Fruit fly (Drosophila melanogaster) whole organism, embryonic: ENCODE measurements around the gene GstD10.

Experiments used
- BtbVII ChIP-seq: fragments of 200-800 bp; sonication (Bioruptor generic); optimal IDR thresholded peaks from 3 replicates; lab custom pipeline; 2017; ENCODE audit warnings: missing biosample characterization, mild to moderate bottlenecking, missing genetic modification characterization
- C15 ChIP-seq: fragments of 200-800 bp; sonication (Bioruptor generic); IDR thresholded peaks from 3 replicates; pipeline ENCODE4 v1.3.6; 2022; ENCODE audit warnings: missing biosample characterization, missing genetic modification characterization
- CG10321 ChIP-seq: fragments of 200-800 bp; sonication (Bioruptor generic); IDR thresholded peaks from 2 replicates; pipeline ENCODE4 v1.3.6; 2022; ENCODE audit warnings: missing biosample characterization, missing genetic modification characterization
- CG10543 ChIP-seq: fragments of 200-800 bp; sonication (Bioruptor generic); optimal IDR thresholded peaks from 3 replicates; lab custom pipeline; 2017; ENCODE audit warnings: missing biosample characterization, mild to moderate bottlenecking, missing genetic modification characterization, moderate library complexity
- CG11247 ChIP-seq: fragments of 200-800 bp; sonication (Bioruptor generic); IDR thresholded peaks from 2 replicates; pipeline ENCODE4 v1.3.6; 2022; ENCODE audit warnings: missing biosample characterization, missing genetic modification characterization
- CG12104 ChIP-seq: fragments of 200-800 bp; sonication (Bioruptor generic); optimal IDR thresholded peaks from 3 replicates; lab custom pipeline; 2016; ENCODE audit warnings: missing biosample characterization, missing genetic modification characterization
- CG12769 ChIP-seq: fragments of 200-800 bp; sonication (Bioruptor generic); optimal IDR thresholded peaks from 2 replicates; lab custom pipeline; 2019; ENCODE audit warnings: missing biosample characterization, mild to moderate bottlenecking, missing genetic modification characterization, moderate library complexity
- CG13624 ChIP-seq: fragments of 200-800 bp; sonication (Bioruptor generic); optimal IDR thresholded peaks from 2 replicates; lab custom pipeline; 2016; ENCODE audit warnings: missing biosample characterization, missing genetic modification characterization
- CG13894 ChIP-seq: fragments of 200-800 bp; sonication (Bioruptor generic); optimal IDR thresholded peaks from 3 replicates; lab custom pipeline; 2018; ENCODE audit warnings: missing biosample characterization, mild to moderate bottlenecking, missing genetic modification characterization, moderate library complexity
- CG2678 ChIP-seq: fragments of 200-800 bp; sonication (Bioruptor generic); optimal IDR thresholded peaks from 3 replicates; lab custom pipeline; 2019; ENCODE audit warnings: missing biosample characterization, mild to moderate bottlenecking, missing genetic modification characterization, moderate library complexity
- CG2889 ChIP-seq: fragments of 200-800 bp; sonication (Bioruptor generic); IDR thresholded peaks from 3 replicates; pipeline ENCODE4 v1.3.6; 2022; ENCODE audit warnings: missing biosample characterization, missing genetic modification characterization
- CG31365 ChIP-seq: fragments of 200-800 bp; sonication (Bioruptor generic); optimal IDR thresholded peaks from 2 replicates; lab custom pipeline; 2018; ENCODE audit warnings: missing biosample characterization, mild to moderate bottlenecking, missing genetic modification characterization
- CG42726 ChIP-seq: fragments of 200-800 bp; sonication (Bioruptor generic); IDR thresholded peaks from 2 replicates; pipeline ENCODE4 v1.3.6; 2022; ENCODE audit warnings: missing biosample characterization, missing genetic modification characterization; ENCODE audit not compliant: partially characterized antibody
- CG4282 ChIP-seq: fragments of 200-800 bp; sonication (Bioruptor generic); optimal IDR thresholded peaks from 2 replicates; lab custom pipeline; 2016; ENCODE audit warnings: missing biosample characterization, missing genetic modification characterization
- CG43689 ChIP-seq: fragments of 200-800 bp; sonication (Bioruptor generic); IDR thresholded peaks from 2 replicates; pipeline ENCODE4 v1.3.6; 2022; ENCODE audit warnings: missing biosample characterization, missing genetic modification characterization
- CG4854 ChIP-seq: fragments of 200-800 bp; sonication (Bioruptor generic); optimal IDR thresholded peaks from 2 replicates; lab custom pipeline; 2016; ENCODE audit warnings: missing biosample characterization, missing genetic modification characterization, inconsistent platforms
- CG5180 ChIP-seq: fragments of 200-800 bp; sonication (Bioruptor generic); optimal IDR thresholded peaks from 3 replicates; lab custom pipeline; 2017; ENCODE audit warnings: missing biosample characterization, missing genetic modification characterization, mild to moderate bottlenecking, moderate library complexity, missing genetic modification reagents
- CG7271 ChIP-seq: fragments of 200-800 bp; sonication (Bioruptor generic); optimal IDR thresholded peaks from 2 replicates; lab custom pipeline; 2018; ENCODE audit warnings: missing biosample characterization, mild to moderate bottlenecking, missing genetic modification characterization, moderate library complexity
- CG7963 ChIP-seq: fragments of 200-800 bp; sonication (Bioruptor generic); IDR thresholded peaks from 3 replicates; pipeline ENCODE4 v1.3.6; 2022; ENCODE audit warnings: missing biosample characterization, missing genetic modification characterization; ENCODE audit not compliant: partially characterized antibody
- CG9727 ChIP-seq: fragments of 200-800 bp; sonication (Bioruptor generic); optimal IDR thresholded peaks from 3 replicates; lab custom pipeline; 2017; ENCODE audit warnings: missing biosample characterization, mild to moderate bottlenecking, missing genetic modification characterization
- CG9797 ChIP-seq: fragments of 200-800 bp; sonication (Bioruptor generic); optimal IDR thresholded peaks from 3 replicates; lab custom pipeline; 2018; ENCODE audit warnings: missing biosample characterization, mild to moderate bottlenecking, missing genetic modification characterization
- CkIIα-i1 ChIP-seq: fragments of 200-800 bp; sonication (Bioruptor generic); IDR thresholded peaks from 2 replicates; pipeline ENCODE4 v1.3.6; 2022; ENCODE audit warnings: missing biosample characterization, missing genetic modification characterization
- Dip2 ChIP-seq: fragments of 200-800 bp; sonication (Bioruptor generic); IDR thresholded peaks from 2 replicates; pipeline ENCODE4 v1.3.6; 2022; ENCODE audit warnings: missing biosample characterization, missing genetic modification characterization
- Dip3 ChIP-seq: fragments of 200-800 bp; sonication (Bioruptor generic); optimal IDR thresholded peaks from 3 replicates; lab custom pipeline; 2016; ENCODE audit warnings: missing biosample characterization, missing genetic modification characterization
- Dref ChIP-seq: fragments of 200-800 bp; sonication (Bioruptor generic); IDR thresholded peaks from 2 replicates; pipeline ENCODE4 v1.3.6; 2022; ENCODE audit warnings: missing biosample characterization, missing genetic modification characterization
- E2f1 ChIP-seq: fragments of 200-800 bp; sonication (Bioruptor generic); IDR thresholded peaks from 2 replicates; pipeline ENCODE4 v1.3.6; 2022; ENCODE audit warnings: missing biosample characterization, missing genetic modification characterization
- Ets65A ChIP-seq: fragments of 200-800 bp; sonication (Bioruptor generic); peaks from one replicate; lab custom pipeline; 2016; ENCODE audit warnings: missing biosample characterization, missing genetic modification characterization
- HHEX ChIP-seq: fragments of 200-800 bp; sonication (Bioruptor generic); optimal IDR thresholded peaks from 3 replicates; lab custom pipeline; 2017; ENCODE audit warnings: missing biosample characterization, mild to moderate bottlenecking, missing genetic modification characterization, missing genetic modification reagents
- HLH4C ChIP-seq: fragments of 200-800 bp; sonication (Bioruptor generic); IDR thresholded peaks from 3 replicates; pipeline ENCODE4 v1.3.6; 2022; ENCODE audit warnings: missing biosample characterization, missing genetic modification characterization; ENCODE audit not compliant: partially characterized antibody
- HmgZ ChIP-seq: fragments of 200-800 bp; sonication (Bioruptor generic); optimal IDR thresholded peaks from 2 replicates; lab custom pipeline; 2018; ENCODE audit warnings: missing biosample characterization, mild to moderate bottlenecking, missing genetic modification characterization
- Sin3A ChIP-seq: fragments of >200 bp; optimal IDR thresholded peaks from 2 replicates; lab custom pipeline; 2018
- ato ChIP-seq: fragments of 200-800 bp; sonication (Bioruptor generic); IDR thresholded peaks from 2 replicates; pipeline ENCODE4 v1.3.6; 2022; ENCODE audit warnings: missing biosample characterization, missing genetic modification characterization; ENCODE audit not compliant: partially characterized antibody
- chinmo ChIP-seq: fragments of 200-800 bp; sonication (Bioruptor generic); IDR thresholded peaks from 4 replicates; pipeline ENCODE4 v1.3.6; 2022; ENCODE audit warnings: missing biosample characterization, missing genetic modification characterization; ENCODE audit not compliant: partially characterized antibody
- ci ChIP-seq: fragments of 200-800 bp; sonication (Bioruptor generic); IDR thresholded peaks from 3 replicates; pipeline ENCODE4 v1.3.6; 2022; ENCODE audit warnings: missing biosample characterization, missing genetic modification characterization
- dmrt99B ChIP-seq: fragments of 200-800 bp; sonication (Bioruptor generic); optimal IDR thresholded peaks from 2 replicates; lab custom pipeline; 2018; ENCODE audit warnings: missing biosample characterization, mild to moderate bottlenecking, missing genetic modification characterization, moderate library complexity
- ems ChIP-seq: fragments of 200-800 bp; sonication (Bioruptor generic); optimal IDR thresholded peaks from 3 replicates; lab custom pipeline; 2016; ENCODE audit warnings: missing biosample characterization, missing genetic modification characterization
- gcm2 ChIP-seq: fragments of 200-800 bp; sonication (Bioruptor generic); optimal IDR thresholded peaks from 2 replicates; lab custom pipeline; 2016; ENCODE audit warnings: missing biosample characterization, missing genetic modification characterization
- gro ChIP-seq: fragments of 200-800 bp; sonication (Bioruptor generic); optimal IDR thresholded peaks from 2 replicates; lab custom pipeline; 2016; ENCODE audit warnings: missing biosample characterization, missing genetic modification characterization
- jigr1 ChIP-seq: fragments of 200-800 bp; sonication (Bioruptor generic); IDR thresholded peaks from 3 replicates; pipeline ENCODE4 v1.3.6; 2022; ENCODE audit warnings: missing biosample characterization, missing genetic modification characterization
- mam ChIP-seq: fragments of 200-800 bp; sonication (Bioruptor generic); optimal IDR thresholded peaks from 3 replicates; lab custom pipeline; 2016; ENCODE audit warnings: missing biosample characterization, missing genetic modification characterization
- mld ChIP-seq: fragments of 200-800 bp; sonication (Bioruptor generic); IDR thresholded peaks from 3 replicates; pipeline ENCODE4 v1.3.6; 2022; ENCODE audit warnings: missing biosample characterization, missing genetic modification characterization; ENCODE audit not compliant: partially characterized antibody
- nom ChIP-seq: fragments of 200-800 bp; sonication (Bioruptor generic); optimal IDR thresholded peaks from 2 replicates; lab custom pipeline; 2017; ENCODE audit warnings: missing biosample characterization, missing genetic modification characterization, mild to moderate bottlenecking, moderate library complexity, missing genetic modification reagents
- otp ChIP-seq: fragments of 200-800 bp; sonication (Bioruptor generic); IDR thresholded peaks from 3 replicates; pipeline ENCODE4, ENCODE4 v1.3.6; 2022; ENCODE audit warnings: missing biosample characterization, missing genetic modification characterization
- pros ChIP-seq: fragments of 200-800 bp; sonication (Bioruptor generic); optimal IDR thresholded peaks from 3 replicates; lab custom pipeline; 2019; ENCODE audit warnings: missing biosample characterization, mild to moderate bottlenecking, missing genetic modification characterization, moderate library complexity
- rib ChIP-seq: fragments of 200-800 bp; sonication (Bioruptor generic); IDR thresholded peaks from 2 replicates; pipeline ENCODE4 v1.3.6; 2022; ENCODE audit warnings: missing biosample characterization, missing genetic modification characterization
- scrt ChIP-seq: fragments of 200-800 bp; sonication (Bioruptor generic); optimal IDR thresholded peaks from 2 replicates; lab custom pipeline; 2018; ENCODE audit warnings: missing biosample characterization, mild to moderate bottlenecking, missing genetic modification characterization, moderate library complexity
- sens-2 ChIP-seq: fragments of 200-800 bp; sonication (Bioruptor generic); IDR thresholded peaks from 2 replicates; pipeline ENCODE4 v1.3.6; 2022; ENCODE audit warnings: missing biosample characterization, missing genetic modification characterization
- sna ChIP-seq: fragments of 200-800 bp; sonication (Bioruptor generic); IDR thresholded peaks from 2 replicates; pipeline ENCODE4 v1.3.6; 2022; ENCODE audit warnings: missing biosample characterization, missing genetic modification characterization; ENCODE audit not compliant: partially characterized antibody
- so ChIP-seq: fragments of 200-800 bp; sonication (Bioruptor generic); IDR thresholded peaks from 3 replicates; pipeline ENCODE4 v1.3.6; 2022; ENCODE audit warnings: missing biosample characterization, missing genetic modification characterization
- wek ChIP-seq: fragments of 200-800 bp; sonication (Bioruptor generic); optimal IDR thresholded peaks from 3 replicates; lab custom pipeline; 2018; ENCODE audit warnings: missing biosample characterization, mild to moderate bottlenecking, missing genetic modification characterization, moderate library complexity
- yki ChIP-seq: fragments of >200 bp; optimal IDR thresholded peaks from 3 replicates; lab custom pipeline; 2018
- zen2 ChIP-seq: fragments of 200-800 bp; sonication (Bioruptor generic); IDR thresholded peaks from 3 replicates; pipeline ENCODE4 v1.3.6; 2022; ENCODE audit warnings: missing biosample characterization, missing genetic modification characterization; ENCODE audit not compliant: partially characterized antibody

GstD10 gene

dm6 chr3R:12370643-12370995 is 5.1 kb upstream of the GstD10 start (continued):
- TF ChIP-seq mam (GFP tag; lab: Kevin White, UChicago), result no peak
- TF ChIP-seq ato, result no peak
- TF ChIP-seq HmgZ, result no peak
- peak; percentile 97 for TF ChIP-seq CG13894 (tag; lab: Kevin White, UChicago)
- no peak for TF ChIP-seq HLH4C
- TF ChIP-seq CG42726 (GFP tag; lab: Robert Waterston, UW), result no peak
- TF ChIP-seq CG10321 (GFP tag; lab: Robert Waterston, UW), result no peak
- TF ChIP-seq wek, result no peak
- TF ChIP-seq chinmo (GFP tag; lab: Robert Waterston, UW), result 0 out of 4 replicates have a peak, but pooled peaks have one; percentile 68
- TF ChIP-seq sna (GFP tag; lab: Robert Waterston, UW), result no peak
- TF ChIP-seq ems (GFP tag; lab: Kevin White, UChicago), result no peak
- TF ChIP-seq CG5180, result no peak
- TF ChIP-seq CG9797 (GFP tag; lab: Kevin White, UChicago), result no peak
- TF ChIP-seq CG7271, result no peak
- no peak for TF ChIP-seq CG12104 (GFP tag; lab: Kevin White, UChicago)
- TF ChIP-seq Dip2, result no peak
- no peak for TF ChIP-seq Sin3A (lab: Kevin White, UChicago)
- no peak for TF ChIP-seq so (GFP tag; lab: Robert Waterston, UW)
- TF ChIP-seq CG10543 (GFP tag; lab: Kevin White, UChicago), result peak; percentile 36
- TF ChIP-seq BtbVII, result peak; percentile 29
- TF ChIP-seq gro (GFP tag; lab: Kevin White, UChicago), result peak; percentile 2
- no peak for TF ChIP-seq CkIIα-i1 (GFP tag; lab: Robert Waterston, UW)
- no peak for TF ChIP-seq CG2678 (tag; lab: Kevin White, UChicago)
- TF ChIP-seq CG31365, result no peak
- TF ChIP-seq zen2 (GFP tag; lab: Robert Waterston, UW), result no peak
- no peak for TF ChIP-seq CG13624 (GFP tag; lab: Kevin White, UChicago)
- TF ChIP-seq mld (GFP tag; lab: Robert Waterston, UW), result no peak
- TF ChIP-seq CG43689 (GFP tag; lab: Robert Waterston, UW), result no peak
- TF ChIP-seq CG2889 (GFP tag; lab: Robert Waterston, UW), result no peak
- no peak for TF ChIP-seq otp (GFP tag; lab: Robert Waterston, UW)
- peak; percentile 59 for TF ChIP-seq nom
- TF ChIP-seq CG4854 (GFP tag; lab: Kevin White, UChicago), result no peak
- TF ChIP-seq Ets65A (GFP tag; lab: Kevin White, UChicago), result no peak
- no peak for TF ChIP-seq scrt (GFP tag; lab: Kevin White, UChicago)
- no peak for TF ChIP-seq E2f1 (GFP tag; lab: Robert Waterston, UW)
- no peak for TF ChIP-seq CG11247 (GFP tag; lab: Robert Waterston, UW)
- peak; percentile 64 for TF ChIP-seq CG12769
- TF ChIP-seq ci (GFP tag; lab: Robert Waterston, UW), result no peak
- TF ChIP-seq dmrt99B (tag; lab: Kevin White, UChicago), result no peak
- TF ChIP-seq jigr1 (GFP tag; lab: Robert Waterston, UW), result no peak
- TF ChIP-seq sens-2 (GFP tag; lab: Robert Waterston, UW), result no peak
- no peak for TF ChIP-seq CG9727 (GFP tag; lab: Kevin White, UChicago)
- no peak for TF ChIP-seq Dip3
- no peak for TF ChIP-seq rib (GFP tag; lab: Robert Waterston, UW)
- no peak for TF ChIP-seq C15 (GFP tag; lab: Robert Waterston, UW)
- no peak for TF ChIP-seq gcm2 (GFP tag; lab: Kevin White, UChicago)
- TF ChIP-seq Dref (GFP tag; lab: Robert Waterston, UW), result no peak
- no peak for TF ChIP-seq yki
- no peak for TF ChIP-seq CG4282 (GFP tag; lab: Kevin White, UChicago)
- TF ChIP-seq HHEX (GFP tag; lab: Kevin White, UChicago), result no peak
- no peak for TF ChIP-seq pros (GFP tag; lab: Kevin White, UChicago)
- no peak for TF ChIP-seq CG7963 (GFP tag; lab: Robert Waterston, UW)
